Fruit fly (Drosophila melanogaster) whole organism, embryonic: Measurements from ENCODE around the gene CG17321.

Experiments used
- B-H2 ChIP-seq: fragments of 200-800 bp; sonication (Bioruptor generic); optimal IDR thresholded peaks from 2 replicates; lab custom pipeline; 2018; ENCODE audit warnings: missing biosample characterization, mild to moderate bottlenecking, missing genetic modification characterization
- Bdp1 ChIP-seq: fragments of 200-800 bp; sonication (Bioruptor generic); optimal IDR thresholded peaks from 3 replicates; lab custom pipeline; 2016; ENCODE audit warnings: missing biosample characterization, missing genetic modification characterization
- CG10321 ChIP-seq: fragments of 200-800 bp; sonication (Bioruptor generic); IDR thresholded peaks from 2 replicates; pipeline ENCODE4 v1.3.6; 2022; ENCODE audit warnings: missing biosample characterization, missing genetic modification characterization
- CG10959 ChIP-seq: fragments of 200-800 bp; sonication (Bioruptor generic); IDR thresholded peaks from 2 replicates; pipeline ENCODE4 v1.3.6; 2022; ENCODE audit warnings: missing biosample characterization, missing genetic modification characterization
- CG11085 ChIP-seq: fragments of 200-800 bp; sonication (Bioruptor generic); IDR thresholded peaks from 2 replicates; pipeline ENCODE4 v1.3.6; 2022; ENCODE audit warnings: missing biosample characterization, missing genetic modification characterization
- CG11456 ChIP-seq: fragments of 200-800 bp; sonication (Bioruptor generic); IDR thresholded peaks from 3 replicates; pipeline ENCODE4 v1.3.6; 2022; ENCODE audit warnings: missing biosample characterization, missing genetic modification characterization
- CG12299 ChIP-seq: fragments of 200-800 bp; sonication (Bioruptor generic); optimal IDR thresholded peaks from 2 replicates; lab custom pipeline; 2018; ENCODE audit warnings: missing biosample characterization, mild to moderate bottlenecking, missing genetic modification characterization
- CG15073 ChIP-seq: fragments of 200-800 bp; sonication (Bioruptor generic); optimal IDR thresholded peaks from 2 replicates; lab custom pipeline; 2016; ENCODE audit warnings: missing biosample characterization, missing genetic modification characterization
- CG2116 ChIP-seq: fragments of 200-800 bp; sonication (Bioruptor generic); optimal IDR thresholded peaks from 3 replicates; lab custom pipeline; 2018; ENCODE audit warnings: missing biosample characterization, mild to moderate bottlenecking, missing genetic modification characterization
- CG30403 ChIP-seq: fragments of 200-800 bp; sonication (Bioruptor generic); optimal IDR thresholded peaks from 3 replicates; lab custom pipeline; 2016; ENCODE audit warnings: missing biosample characterization, missing genetic modification characterization
- CG34422 ChIP-seq: fragments of 200-800 bp; sonication (Bioruptor generic); IDR thresholded peaks from 3 replicates; pipeline ENCODE4 v1.3.6; 2022; ENCODE audit warnings: missing biosample characterization, missing genetic modification characterization
- CG4404 ChIP-seq: fragments of 200-800 bp; sonication (Bioruptor generic); IDR thresholded peaks from 2 replicates; pipeline ENCODE4 v1.3.6; 2022; ENCODE audit warnings: missing biosample characterization, missing genetic modification characterization
- CG4854 ChIP-seq: fragments of 200-800 bp; sonication (Bioruptor generic); optimal IDR thresholded peaks from 2 replicates; lab custom pipeline; 2016; ENCODE audit warnings: missing biosample characterization, missing genetic modification characterization, inconsistent platforms
- CG5245 ChIP-seq: fragments of 200-800 bp; sonication (Bioruptor generic); optimal IDR thresholded peaks from 3 replicates; lab custom pipeline; 2016; ENCODE audit warnings: missing biosample characterization, missing genetic modification characterization
- CG6689 ChIP-seq: fragments of 200-800 bp; sonication (Bioruptor generic); IDR thresholded peaks from 2 replicates; pipeline ENCODE4 v1.3.6; 2022; ENCODE audit warnings: missing biosample characterization, missing genetic modification characterization
- CG7271 ChIP-seq: fragments of 200-800 bp; sonication (Bioruptor generic); optimal IDR thresholded peaks from 2 replicates; lab custom pipeline; 2018; ENCODE audit warnings: missing biosample characterization, mild to moderate bottlenecking, missing genetic modification characterization, moderate library complexity
- CG7786 ChIP-seq: fragments of 200-800 bp; sonication (Bioruptor generic); optimal IDR thresholded peaks from 2 replicates; lab custom pipeline; 2016; ENCODE audit warnings: missing biosample characterization, missing genetic modification characterization
- CG8281 ChIP-seq: fragments of 200-800 bp; sonication (Bioruptor generic); optimal IDR thresholded peaks from 2 replicates; lab custom pipeline; 2018; ENCODE audit warnings: missing biosample characterization, mild to moderate bottlenecking, missing genetic modification characterization, moderate library complexity
- CG9876 ChIP-seq: fragments of 200-800 bp; sonication (Bioruptor generic); optimal IDR thresholded peaks from 2 replicates; lab custom pipeline; 2016; ENCODE audit warnings: missing biosample characterization, missing genetic modification characterization
- Dad ChIP-seq: fragments of 200-800 bp; sonication (Bioruptor generic); optimal IDR thresholded peaks from 3 replicates; lab custom pipeline; 2016; ENCODE audit warnings: missing biosample characterization, missing genetic modification characterization
- Dref ChIP-seq: fragments of 200-800 bp; sonication (Bioruptor generic); IDR thresholded peaks from 2 replicates; pipeline ENCODE4 v1.3.6; 2022; ENCODE audit warnings: missing biosample characterization, missing genetic modification characterization
- Fer1 ChIP-seq: fragments of 200-800 bp; sonication (Bioruptor generic); optimal IDR thresholded peaks from 2 replicates; lab custom pipeline; 2017; ENCODE audit warnings: missing biosample characterization, mild to moderate bottlenecking, missing genetic modification characterization
- HHEX ChIP-seq: fragments of 200-800 bp; sonication (Bioruptor generic); optimal IDR thresholded peaks from 3 replicates; lab custom pipeline; 2017; ENCODE audit warnings: missing biosample characterization, mild to moderate bottlenecking, missing genetic modification characterization, missing genetic modification reagents
- HLH3B ChIP-seq: fragments of 200-800 bp; sonication (Bioruptor generic); IDR thresholded peaks from 2 replicates; pipeline ENCODE4 v1.3.6; 2022; ENCODE audit warnings: missing biosample characterization, missing genetic modification characterization
- HLH4C ChIP-seq: fragments of 200-800 bp; sonication (Bioruptor generic); IDR thresholded peaks from 3 replicates; pipeline ENCODE4 v1.3.6; 2022; ENCODE audit warnings: missing biosample characterization, missing genetic modification characterization; ENCODE audit not compliant: partially characterized antibody
- Hand ChIP-seq: fragments of 200-800 bp; sonication (Bioruptor generic); optimal IDR thresholded peaks from 2 replicates; lab custom pipeline; 2017; ENCODE audit warnings: mild to moderate bottlenecking, missing biosample characterization, missing genetic modification reagents, missing genetic modification characterization
- Jarid2 ChIP-seq: fragments of 200-800 bp; sonication (Bioruptor generic); optimal IDR thresholded peaks from 3 replicates; lab custom pipeline; 2017; ENCODE audit warnings: mild to moderate bottlenecking, missing biosample characterization, missing genetic modification reagents, missing genetic modification characterization
- MBD-R2 ChIP-seq: fragments of 200-800 bp; sonication (Bioruptor generic); IDR thresholded peaks from 2 replicates; pipeline ENCODE4 v1.3.6; 2022; ENCODE audit warnings: missing biosample characterization, missing genetic modification characterization
- Myb ChIP-seq: fragments of 200-800 bp; sonication (Bioruptor generic); optimal IDR thresholded peaks from 2 replicates; lab custom pipeline; 2016; ENCODE audit warnings: missing biosample characterization, missing genetic modification characterization
- NC2β ChIP-seq: fragments of 200-800 bp; sonication (Bioruptor generic); optimal IDR thresholded peaks from 2 replicates; lab custom pipeline; 2016; ENCODE audit warnings: missing biosample characterization, missing genetic modification characterization
- Nf-YC ChIP-seq: fragments of 200-800 bp; optimal IDR thresholded peaks from 3 replicates; lab custom pipeline; 2019; ENCODE audit warnings: missing biosample characterization, mild to moderate bottlenecking, missing genetic modification characterization, moderate library complexity
- amos ChIP-seq: fragments of 200-800 bp; sonication (Bioruptor generic); IDR thresholded peaks from 2 replicates; pipeline ENCODE4 v1.3.6; 2022; ENCODE audit warnings: missing biosample characterization, missing genetic modification characterization; ENCODE audit not compliant: partially characterized antibody
- ap ChIP-seq: fragments of 200-800 bp; sonication (Bioruptor generic); IDR thresholded peaks from 2 replicates; pipeline ENCODE4 v1.3.6; 2022; ENCODE audit warnings: missing biosample characterization, missing genetic modification characterization
- bowl ChIP-seq: fragments of 200-800 bp; sonication (Bioruptor generic); IDR thresholded peaks from 2 replicates; pipeline ENCODE4 v1.3.6; 2022; ENCODE audit warnings: missing biosample characterization, missing genetic modification characterization
- cas ChIP-seq: fragments of 200-800 bp; sonication (Bioruptor generic); IDR thresholded peaks from 2 replicates; pipeline ENCODE4 v1.3.6; 2022; ENCODE audit warnings: missing biosample characterization, missing genetic modification characterization
- caup ChIP-seq: fragments of 200-800 bp; sonication (Bioruptor generic); optimal IDR thresholded peaks from 3 replicates; lab custom pipeline; 2017; ENCODE audit warnings: missing biosample characterization, mild to moderate bottlenecking, missing genetic modification characterization, moderate library complexity; ENCODE audit not compliant: severe bottlenecking
- cg ChIP-seq: fragments of 200-800 bp; sonication (Bioruptor generic); optimal IDR thresholded peaks from 3 replicates; lab custom pipeline; 2019; ENCODE audit warnings: missing biosample characterization, mild to moderate bottlenecking, missing genetic modification characterization, moderate library complexity
- chn ChIP-seq: fragments of 200-800 bp; sonication (Bioruptor generic); optimal IDR thresholded peaks from 2 replicates; lab custom pipeline; 2016; ENCODE audit warnings: missing biosample characterization, missing genetic modification characterization
- danr ChIP-seq: fragments of 200-800 bp; sonication (Bioruptor generic); IDR thresholded peaks from 2 replicates; pipeline ENCODE4 v1.3.6; 2022; ENCODE audit warnings: missing biosample characterization, missing genetic modification characterization
- gcm ChIP-seq: fragments of 200-800 bp; sonication (Bioruptor generic); optimal IDR thresholded peaks from 2 replicates; lab custom pipeline; 2019; ENCODE audit warnings: missing biosample characterization, mild to moderate bottlenecking, missing genetic modification characterization, moderate library complexity
- lbe ChIP-seq: fragments of 200-800 bp; sonication (Bioruptor generic); optimal IDR thresholded peaks from 2 replicates; lab custom pipeline; 2016; ENCODE audit warnings: missing biosample characterization, mild to moderate bottlenecking, missing genetic modification characterization
- mirr ChIP-seq: fragments of 200-800 bp; sonication (Bioruptor generic); optimal IDR thresholded peaks from 3 replicates; lab custom pipeline; 2018; ENCODE audit warnings: missing biosample characterization, mild to moderate bottlenecking, missing genetic modification characterization
- onecut ChIP-seq: fragments of 200-800 bp; sonication (Bioruptor generic); IDR thresholded peaks from 2 replicates; pipeline ENCODE4 v1.3.6; 2022; ENCODE audit warnings: missing biosample characterization, missing genetic modification characterization
- pros ChIP-seq: fragments of 200-800 bp; sonication (Bioruptor generic); optimal IDR thresholded peaks from 3 replicates; lab custom pipeline; 2019; ENCODE audit warnings: missing biosample characterization, mild to moderate bottlenecking, missing genetic modification characterization, moderate library complexity
- sc ChIP-seq, 3 experiments: fragments of >200 bp in 2 of 3; fragments of 200-800 bp in 1 of 3; sonication (Bioruptor generic) in 1 of 3; optimal IDR thresholded peaks; 2 replicates in 2 of 3; 3 replicates in 1 of 3; lab custom pipeline; 2017; ENCODE audit warnings: mild to moderate bottlenecking in 1 of 3, missing biosample characterization in 1 of 3, missing genetic modification characterization in 1 of 3, missing genetic modification reagents in 1 of 3
- zfh1 ChIP-seq: fragments of 200-800 bp; sonication (Bioruptor generic); IDR thresholded peaks from 3 replicates; pipeline ENCODE4 v1.3.6; 2022; ENCODE audit warnings: missing biosample characterization, missing genetic modification characterization

CG17321 gene

DNA sequence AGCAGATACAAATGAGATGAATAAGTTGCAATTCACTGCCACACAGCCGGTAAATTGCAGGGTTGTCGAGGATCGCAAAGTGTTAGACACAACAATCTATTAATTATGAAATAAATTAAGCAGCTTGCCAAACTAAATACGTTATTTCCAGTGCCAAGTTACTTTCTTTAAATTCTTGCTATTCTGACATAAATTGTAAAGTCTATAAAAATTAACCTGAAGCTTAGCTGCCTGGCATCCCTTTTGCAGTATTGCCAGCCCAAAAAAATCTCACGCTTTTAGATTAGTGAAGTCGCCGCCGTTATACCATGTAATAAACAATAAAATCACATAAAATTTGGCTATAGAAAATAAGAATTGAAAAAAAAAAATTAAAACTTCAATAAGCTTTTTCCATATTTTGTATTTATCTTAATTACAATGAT, 12.7 kb downstream of the CG17321 start (continued):
- TF ChIP-seq CG4404 (GFP tag; lab: Robert Waterston, UW), result peak; percentile 81
- peak; percentile 93 for TF ChIP-seq CG30403 (GFP tag; lab: Kevin White, UChicago)
- peak; percentile 64 for TF ChIP-seq CG2116
- peak; percentile 88 for TF ChIP-seq CG7786
- TF ChIP-seq Dref (GFP tag; lab: Robert Waterston, UW), result no peak
- TF ChIP-seq mirr, result peak; percentile 81
- TF ChIP-seq CG11085 (GFP tag; lab: Robert Waterston, UW), result peak; percentile 83
- TF ChIP-seq CG11456 (GFP tag; lab: Robert Waterston, UW), result peak; percentile 92
- TF ChIP-seq CG10321 (GFP tag; lab: Robert Waterston, UW), result peak; percentile 68
- peak; percentile 92 for TF ChIP-seq CG6689 (GFP tag; lab: Robert Waterston, UW)
- peak; percentile 93 for TF ChIP-seq CG34422 (GFP tag; lab: Robert Waterston, UW)
- TF ChIP-seq danr, result peak; percentile 81
- peak; percentile 83 for TF ChIP-seq caup
- TF ChIP-seq CG5245 (GFP tag; lab: Kevin White, UChicago), result peak; percentile 64
- TF ChIP-seq CG15073 (GFP tag; lab: Kevin White, UChicago), result peak; percentile 51
- peak; percentile 47 for TF ChIP-seq CG4854 (GFP tag; lab: Kevin White, UChicago)
- TF ChIP-seq cg (GFP tag; lab: Kevin White, UChicago), result no peak
- TF ChIP-seq bowl (GFP tag; lab: Robert Waterston, UW), result peak; percentile 88
- peak; percentile 73 for TF ChIP-seq CG8281 (tag; lab: Kevin White, UChicago)
- TF ChIP-seq HHEX (GFP tag; lab: Kevin White, UChicago), result peak; percentile 92
- TF ChIP-seq Jarid2 (GFP tag; lab: Kevin White, UChicago), result peak; percentile 60
- peak; percentile 81 for TF ChIP-seq ap (GFP tag; lab: Robert Waterston, UW)
- TF ChIP-seq onecut, result peak; percentile 86
- TF ChIP-seq CG10959, result peak; percentile 83
- peak; percentile 96 for TF ChIP-seq lbe (GFP tag; lab: Kevin White, UChicago)
- peak; percentile 92 for TF ChIP-seq B-H2 (GFP tag; lab: Kevin White, UChicago)
- peak; percentile 92 for TF ChIP-seq Fer1
- peak; percentile 93 for TF ChIP-seq MBD-R2 (GFP tag; lab: Robert Waterston, UW)
- TF ChIP-seq zfh1, result peak; percentile 86
- TF ChIP-seq CG12299 (tag; lab: Kevin White, UChicago), result peak; percentile 91
- no peak for TF ChIP-seq sc (optimal IDR thresholded peaks at IDR 0.05; lab: Kevin White, UChicago)
- peak; percentile 78 for TF ChIP-seq sc (GFP tag; optimal IDR thresholded peaks at IDR 0.05; lab: Kevin White, UChicago)
- peak; percentile 64 for TF ChIP-seq CG7271
- TF ChIP-seq Dad (GFP tag; lab: Kevin White, UChicago), result peak; percentile 46
- TF ChIP-seq amos (GFP tag; lab: Robert Waterston, UW), result no peak
- TF ChIP-seq pros, result no peak
- peak; percentile 89 for TF ChIP-seq gcm
- TF ChIP-seq Bdp1 (GFP tag; lab: Kevin White, UChicago), result peak; percentile 85
- TF ChIP-seq Myb, result peak; percentile 74
- peak; percentile 78 for TF ChIP-seq cas
- TF ChIP-seq NC2β (GFP tag; lab: Kevin White, UChicago), result peak; percentile 87
- TF ChIP-seq CG9876, result peak; percentile 79
- TF ChIP-seq Nf-YC, result peak; percentile 83
- TF ChIP-seq Hand, result peak; percentile 73
- TF ChIP-seq HLH3B (GFP tag; lab: Robert Waterston, UW), result peak; percentile 87
- TF ChIP-seq HLH4C (GFP tag; lab: Robert Waterston, UW), result no peak; the same call in 2 of the 3 replicates
- peak; percentile 94 for TF ChIP-seq chn (GFP tag; lab: Kevin White, UChicago)
